Worm (Caenorhabditis elegans) whole organism, midembryonic: ENCODE results near the gene set-21.

Experiments
- T22C8.4 ChIP-seq: fragments of 200-800 bp; sonication (Bioruptor generic); IDR thresholded peaks from 2 replicates; pipeline ENCODE4 v1.3.6; 2022; ENCODE audit warnings: missing genetic modification characterization, missing compliant biosample characterization
- cog-1 ChIP-seq: sonication (generic microtip); optimal IDR thresholded peaks from 2 replicates; lab custom pipeline; 2016; ENCODE audit warnings: missing genetic modification characterization, missing compliant biosample characterization
- flt-1 ChIP-seq: fragments of 200-800 bp; sonication (Bioruptor generic); IDR thresholded peaks from 2 replicates; pipeline ENCODE4 v1.3.6; 2022; ENCODE audit warnings: missing genetic modification characterization, missing compliant biosample characterization
- klf-2 ChIP-seq: fragments of 200-800 bp; sonication (Bioruptor generic); conservative IDR thresholded peaks from 2 replicates; pipeline ENCODE4 v1.3.6; 2022; ENCODE audit warnings: missing genetic modification reagents, missing genetic modification characterization, missing compliant biosample characterization
- med-1 ChIP-seq: sonication (generic microtip); optimal IDR thresholded peaks from 2 replicates; lab custom pipeline; 2017; ENCODE audit warnings: missing genetic modification characterization, mild to moderate bottlenecking, missing compliant biosample characterization, antibody characterized with exemption, missing genetic modification reagents; ENCODE audit not compliant: insufficient read depth
- ref-1 ChIP-seq: fragments of 200-800 bp; sonication (Bioruptor generic); conservative IDR thresholded peaks from 2 replicates; pipeline ENCODE4 v1.3.6; 2022; ENCODE audit warnings: missing genetic modification reagents, missing genetic modification characterization, missing compliant biosample characterization
- tab-1 ChIP-seq: fragments of 200-800 bp; sonication (Bioruptor generic); IDR thresholded peaks from 2 replicates; pipeline ENCODE4 v1.3.6; 2022; ENCODE audit warnings: missing genetic modification characterization, missing compliant biosample characterization
- ztf-23 ChIP-seq: fragments of 200-800 bp; sonication (Bioruptor generic); IDR thresholded peaks from 2 replicates; pipeline ENCODE4 v1.3.6; 2022; ENCODE audit warnings: missing genetic modification reagents, missing genetic modification characterization, missing compliant biosample characterization
- ztf-29 ChIP-seq: fragments of 200-800 bp; sonication (Bioruptor generic); IDR thresholded peaks from 2 replicates; pipeline ENCODE4 v1.3.6; 2022; ENCODE audit warnings: missing genetic modification reagents, missing genetic modification characterization, missing compliant biosample characterization

Gene set-21

DNA sequence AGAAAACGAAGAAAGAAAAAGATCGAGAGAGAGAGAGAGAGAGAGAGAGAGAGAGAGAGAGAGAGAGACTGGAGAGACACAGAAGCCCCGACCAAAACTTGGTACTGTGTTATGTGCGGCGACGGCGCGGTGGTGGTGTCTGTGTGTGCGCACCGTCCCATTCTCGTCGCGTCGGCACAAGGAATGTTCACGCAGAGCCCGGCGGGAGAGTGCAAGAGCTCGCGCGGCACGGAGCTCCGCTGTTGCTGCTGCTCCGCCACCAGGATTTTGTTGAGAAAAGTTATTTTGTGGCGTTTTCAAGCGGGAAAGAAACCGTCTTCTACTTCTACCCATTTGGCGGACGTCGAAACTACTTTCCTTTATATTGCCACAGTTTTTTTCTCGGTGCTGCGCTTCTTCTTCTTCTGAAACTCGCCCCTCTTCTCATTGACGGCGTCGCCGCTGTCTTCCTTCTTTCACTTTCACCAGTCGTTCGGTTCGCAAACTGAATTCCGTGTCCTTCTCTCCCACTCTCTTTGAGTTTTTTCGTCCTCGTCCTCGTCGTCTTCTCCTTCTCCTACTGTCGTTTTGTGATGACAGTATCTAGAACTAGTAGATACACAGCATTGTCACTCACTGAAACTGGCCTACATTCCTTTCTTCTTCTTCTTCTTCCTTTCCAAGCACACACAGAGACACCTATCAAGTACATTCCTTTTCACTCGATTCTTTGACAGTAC is 8.9 kb downstream of the set-21 start:
- TF ChIP-seq klf-2 (GFP tag; lab: Robert Waterston, UW) (no peak), ztf-23 (GFP tag; lab: Robert Waterston, UW) (0 out of 2 replicates have a peak, but pooled peaks have one; percentile 21), flt-1 (GFP tag; lab: Robert Waterston, UW) (0 out of 2 replicates have a peak, but pooled peaks have one; percentile 13), tab-1 (0 out of 2 replicates have a peak, but pooled peaks have one; percentile 58), med-1 (no peak), cog-1 (tag; lab: Kevin White, UChicago) (no peak), ztf-29 (GFP tag; lab: Robert Waterston, UW) (no peak), ref-1 (GFP tag; lab: Robert Waterston, UW) (no peak), T22C8.4 (GFP tag; lab: Robert Waterston, UW) (no peak)

DNA sequence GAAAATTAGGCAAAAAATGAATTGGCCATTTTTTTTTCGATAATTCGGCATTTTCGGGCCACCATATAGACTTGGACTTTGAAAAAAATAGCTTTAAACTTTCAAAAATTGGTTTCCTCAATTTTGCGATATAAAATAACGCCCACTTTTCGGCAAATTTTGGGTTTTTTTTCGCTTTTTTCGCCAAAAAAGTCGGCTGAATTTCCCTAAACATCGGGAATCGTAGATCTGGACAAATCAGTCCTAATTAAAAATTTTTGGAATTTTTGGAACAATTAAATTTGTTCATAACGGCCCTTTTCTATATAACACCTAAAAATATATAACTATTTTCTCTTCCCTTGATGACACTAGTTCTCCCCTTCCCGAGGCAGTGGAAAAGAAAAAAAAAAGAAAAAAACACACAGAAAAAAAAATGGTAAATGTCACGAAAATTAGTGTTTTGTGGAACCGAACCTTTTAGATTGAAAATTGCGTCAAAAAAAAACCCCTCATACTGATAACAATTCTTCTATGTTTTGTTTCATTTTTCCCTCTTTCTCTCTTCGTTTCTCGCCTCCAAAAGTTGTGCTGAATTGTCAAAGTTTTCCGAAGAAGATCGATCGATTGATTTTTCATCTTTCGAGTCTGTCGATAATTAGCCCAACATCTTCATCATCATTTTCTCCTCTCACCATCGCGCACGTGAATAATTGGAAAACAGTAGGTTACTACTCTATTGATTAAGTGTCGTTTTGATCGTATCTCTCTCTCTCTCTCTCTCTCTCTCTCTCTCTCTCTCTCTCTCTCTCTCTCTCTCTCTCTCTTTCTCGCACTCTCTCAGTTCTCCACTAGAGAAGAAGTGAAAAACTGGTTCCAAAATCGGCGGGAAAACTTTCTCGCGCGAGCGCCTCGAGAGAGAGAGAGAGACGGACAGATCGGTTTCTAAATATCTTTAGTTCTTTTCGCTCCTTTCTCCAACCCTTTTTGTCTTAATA is 10.0 kb downstream of the set-21 start, which contains the start of gene Y24D9A.6:
Y24D9A.6 (minus strand) TSS at position 51 of the 977 bp plus-strand sequence.
- TF ChIP-seq cog-1 (tag; lab: Kevin White, UChicago) (no peak), T22C8.4 (GFP tag; lab: Robert Waterston, UW) (peak; percentile 51; the same call in 1 of the 2 replicates), ref-1 (GFP tag; lab: Robert Waterston, UW) (no peak), flt-1 (GFP tag; lab: Robert Waterston, UW) (no peak), tab-1 (no peak), med-1 (no peak), ztf-23 (GFP tag; lab: Robert Waterston, UW) (no peak)

DNA sequence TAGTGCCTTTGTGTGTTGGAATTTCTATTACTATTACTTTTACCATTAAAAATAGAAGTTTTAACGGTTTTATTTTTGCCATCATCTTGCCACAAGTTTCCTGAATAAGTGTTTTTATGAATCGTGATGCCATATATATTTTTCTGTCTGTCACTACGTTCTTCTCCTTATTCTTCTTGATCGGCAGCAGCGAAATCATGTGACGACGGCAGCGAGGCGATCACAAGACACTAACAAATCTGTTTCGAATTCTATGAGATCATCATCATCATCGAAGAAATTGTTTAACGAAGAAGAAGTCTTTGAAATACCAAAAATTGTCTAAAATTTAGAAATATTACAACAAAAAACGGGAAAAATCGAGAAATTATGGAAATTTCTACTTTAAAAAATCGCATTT is 11.8 kb downstream of the set-21 start:
- TF ChIP-seq ztf-29 (GFP tag; lab: Robert Waterston, UW): no peak
- TF ChIP-seq cog-1 (tag; lab: Kevin White, UChicago): no peak
- TF ChIP-seq med-1: no peak
- no peak for TF ChIP-seq flt-1 (GFP tag; lab: Robert Waterston, UW)
- no peak for TF ChIP-seq T22C8.4 (GFP tag; lab: Robert Waterston, UW)

DNA sequence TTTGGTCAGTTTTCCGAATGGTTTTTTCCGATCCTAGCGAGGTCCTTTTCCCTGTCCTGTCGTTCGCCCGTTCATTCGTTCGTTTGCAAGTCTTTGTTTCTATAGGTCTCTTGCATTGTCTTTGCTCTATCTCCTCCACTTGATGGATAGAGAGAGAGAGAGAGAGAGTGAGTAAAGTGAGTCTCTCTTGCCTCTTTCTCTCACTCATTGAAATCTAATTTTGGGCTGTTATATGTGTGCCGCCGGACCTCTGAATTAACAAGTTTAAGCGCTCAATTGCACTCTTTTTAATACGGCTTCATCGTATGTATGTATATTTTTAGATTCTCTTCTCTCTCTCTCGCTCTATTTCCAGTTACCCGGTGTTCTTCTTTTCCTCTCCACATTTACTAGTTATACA is 13.2 kb downstream of the set-21 start:
- TF ChIP-seq T22C8.4 (GFP tag; lab: Robert Waterston, UW): no peak
- TF ChIP-seq tab-1: no peak
- TF ChIP-seq flt-1 (GFP tag; lab: Robert Waterston, UW): no peak
- TF ChIP-seq ref-1 (GFP tag; lab: Robert Waterston, UW): no peak
- TF ChIP-seq med-1: no peak
- no peak for TF ChIP-seq klf-2 (GFP tag; lab: Robert Waterston, UW)
- no peak for TF ChIP-seq ztf-29 (GFP tag; lab: Robert Waterston, UW)
- no peak for TF ChIP-seq ztf-23 (GFP tag; lab: Robert Waterston, UW)
- no peak for TF ChIP-seq cog-1 (tag; lab: Kevin White, UChicago)

DNA sequence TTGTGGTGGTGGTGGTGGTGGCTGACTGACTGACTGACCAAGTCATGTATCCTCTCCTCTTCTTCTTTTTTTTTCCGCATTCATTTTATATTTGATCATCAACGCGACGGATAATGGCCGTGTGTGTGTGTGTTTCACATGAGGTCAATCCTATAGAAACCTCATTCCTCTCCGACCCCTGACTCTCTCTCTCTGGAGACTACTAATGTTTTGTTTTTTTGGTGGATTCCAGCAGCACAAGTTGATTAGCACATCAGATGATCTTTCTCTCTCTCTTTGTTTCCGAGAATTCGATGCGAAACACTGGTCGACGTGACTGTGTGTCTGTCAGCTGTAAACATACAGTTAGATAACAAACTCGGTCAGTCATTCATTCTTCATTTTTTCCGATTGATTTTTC is 14.5 kb downstream of the set-21 start, which contains the start of gene Y24D9A.7:
Y24D9A.7 (minus strand) TSS at position 46 of the 400 bp plus-strand sequence.
- TF ChIP-seq med-1 (no peak), tab-1 (no peak), klf-2 (GFP tag; lab: Robert Waterston, UW) (no peak), ztf-29 (GFP tag; lab: Robert Waterston, UW) (no peak), ztf-23 (GFP tag; lab: Robert Waterston, UW) (no peak), flt-1 (GFP tag; lab: Robert Waterston, UW) (no peak), ref-1 (GFP tag; lab: Robert Waterston, UW) (no peak), cog-1 (tag; lab: Kevin White, UChicago) (no peak), T22C8.4 (GFP tag; lab: Robert Waterston, UW) (no peak)

DNA sequence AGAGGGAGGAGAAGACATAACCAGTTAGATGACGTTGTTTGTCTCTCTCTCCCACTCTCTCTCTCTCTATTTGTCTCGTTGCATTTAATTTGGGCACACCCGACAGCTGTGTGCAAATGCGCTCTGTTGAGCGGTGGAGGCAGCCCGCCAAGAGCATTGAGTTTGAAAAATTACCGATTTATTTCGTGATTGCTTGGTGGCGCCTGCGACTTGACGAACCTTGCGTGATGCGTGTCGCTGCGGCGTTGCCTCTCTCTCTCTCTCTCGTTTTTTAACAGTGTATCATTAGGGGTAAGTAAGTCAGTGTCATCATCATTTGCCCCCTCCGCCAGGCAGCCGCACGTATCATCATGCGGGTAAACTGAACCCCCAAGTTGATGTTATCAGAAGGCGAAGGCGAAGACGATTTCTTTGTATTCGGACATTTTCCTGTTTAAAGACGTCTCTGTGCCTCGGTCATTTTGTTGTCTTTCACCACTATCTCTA is 15.5 kb downstream of the set-21 start:
- TF ChIP-seq flt-1 (GFP tag; lab: Robert Waterston, UW): peak; percentile 42; the same call in 1 of the 2 replicates
- TF ChIP-seq ztf-29 (GFP tag; lab: Robert Waterston, UW): no peak
- no peak for TF ChIP-seq ztf-23 (GFP tag; lab: Robert Waterston, UW)

DNA sequence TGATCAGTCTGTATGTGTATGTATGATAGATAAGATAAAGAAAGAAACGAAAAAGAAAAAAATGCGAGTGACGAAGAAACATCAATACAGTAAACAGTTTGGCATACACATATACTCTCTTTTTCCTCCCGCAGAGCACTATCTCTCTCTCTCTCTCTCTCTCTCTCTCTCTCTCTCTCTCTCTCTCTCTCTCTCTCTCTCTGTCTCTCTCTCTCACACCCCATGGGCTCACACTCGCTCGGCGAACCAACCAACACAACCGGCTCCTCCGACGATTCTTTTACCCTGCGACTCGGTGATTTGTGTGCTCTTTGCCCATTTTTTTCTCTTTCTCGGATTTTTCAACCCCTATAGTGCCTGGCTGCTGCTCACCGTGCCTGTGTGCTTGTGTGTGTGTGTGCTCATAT is 16.4 kb downstream of the set-21 start:
- TF ChIP-seq ztf-23 (GFP tag; lab: Robert Waterston, UW) (peak; percentile 42; the same call in 1 of the 2 replicates), klf-2 (GFP tag; lab: Robert Waterston, UW) (no peak)

DNA sequence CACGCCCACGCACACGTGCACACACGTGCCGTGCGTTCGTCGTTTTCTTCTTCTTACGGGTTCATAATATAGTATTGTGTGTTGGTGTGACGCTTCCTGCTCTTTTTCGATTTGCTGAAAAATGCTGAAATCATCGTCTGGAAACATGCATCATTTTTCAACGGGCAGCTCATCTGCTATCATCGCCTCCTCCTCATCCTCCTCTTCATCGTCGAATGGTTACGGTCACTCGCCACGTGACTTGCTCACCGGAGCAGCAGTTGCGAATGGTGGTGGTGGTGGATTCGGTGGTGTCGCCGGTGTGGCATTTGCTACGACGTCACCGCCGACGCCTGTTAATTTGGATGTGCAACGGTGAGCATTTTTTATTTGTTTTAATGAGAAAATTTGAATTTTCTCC is 18.1 kb downstream of the set-21 start:
- TF ChIP-seq flt-1 (GFP tag; lab: Robert Waterston, UW) (no peak), ref-1 (GFP tag; lab: Robert Waterston, UW) (no peak), ztf-29 (GFP tag; lab: Robert Waterston, UW) (no peak)

DNA sequence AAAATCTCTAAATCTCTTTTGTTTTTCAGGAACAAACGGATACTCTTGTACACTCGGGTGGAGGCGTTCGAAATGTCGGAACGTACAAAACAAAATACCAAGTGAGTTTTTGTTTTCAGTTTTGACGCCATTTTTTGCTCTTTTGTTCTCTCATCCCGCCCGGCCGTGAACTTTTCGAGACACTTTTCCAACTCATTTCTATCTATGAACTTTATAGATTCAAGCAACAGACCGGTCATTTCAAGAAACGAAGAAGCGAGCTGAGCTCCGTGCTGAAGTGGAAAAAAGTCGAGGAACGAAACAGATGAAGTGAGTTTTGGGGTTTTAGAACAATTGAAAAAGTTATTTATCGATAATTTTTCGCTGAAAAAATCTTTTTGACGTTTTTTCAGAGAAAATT is 19.9 kb downstream of the set-21 start:
- TF ChIP-seq ref-1 (GFP tag; lab: Robert Waterston, UW) (no peak), klf-2 (GFP tag; lab: Robert Waterston, UW) (no peak), flt-1 (GFP tag; lab: Robert Waterston, UW) (no peak), med-1 (no peak)
